Fruit fly (Drosophila melanogaster): ENCODE measurements around the gene CG5984.
A peak's percentile ranks its signal among the peaks of the same experiment; 100 is the strongest.

The CG5984 gene

DNA sequence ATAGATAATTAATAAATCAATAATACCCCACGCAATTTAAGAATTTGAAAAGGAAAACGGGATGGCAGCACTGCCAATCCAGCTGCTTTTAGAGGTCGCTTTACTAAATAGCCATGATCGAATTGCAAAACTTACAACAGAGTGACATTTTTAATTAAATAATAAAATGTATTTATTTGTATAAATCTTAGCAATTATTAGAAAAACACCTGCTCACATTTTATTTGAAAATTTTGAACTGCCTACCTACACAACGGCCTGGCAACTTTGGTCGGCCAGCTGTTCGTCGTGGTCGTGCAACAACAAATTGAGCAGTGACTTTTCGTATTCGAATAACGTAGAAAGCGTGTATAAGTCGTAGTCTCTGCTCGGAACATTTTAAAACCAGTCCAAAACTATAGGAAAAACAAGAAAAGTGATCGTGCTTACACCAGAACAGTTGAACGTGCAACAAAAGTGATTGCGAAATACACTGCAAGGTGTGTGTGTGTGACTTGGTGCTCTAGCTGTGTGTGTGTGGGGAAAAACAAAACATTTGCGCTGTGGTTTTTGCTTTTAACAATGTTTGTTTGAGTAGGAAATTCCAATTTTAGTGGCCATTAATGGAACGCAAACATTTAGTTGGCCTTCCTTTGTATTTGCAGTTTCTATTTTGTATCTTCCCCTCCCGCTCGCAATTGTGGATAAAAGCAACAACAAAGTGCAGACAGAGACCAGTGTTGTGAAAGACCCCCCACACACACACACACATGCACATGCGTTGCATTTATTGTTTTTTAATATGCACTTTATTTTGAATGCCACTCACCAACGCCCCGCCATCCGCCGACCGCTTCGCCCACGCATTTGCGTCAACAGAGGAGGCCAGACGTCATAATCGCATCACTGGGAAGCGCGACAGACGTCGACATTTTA, 27.0 kb upstream of the CG5984 start, which contains the start of gene CG5938 (continued):
- TF ChIP-seq fu2 (GFP tag; optimal IDR thresholded peaks at IDR 0.05), result no peak
- peak; percentile 41 for TF ChIP-seq grau (tag; optimal IDR thresholded peaks at IDR 0.05)
- TF ChIP-seq CG10543 (GFP tag; optimal IDR thresholded peaks at IDR 0.05), result no peak
- no peak for TF ChIP-seq crc (GFP tag; optimal IDR thresholded peaks at IDR 0.05)
- TF ChIP-seq Dp (GFP tag; optimal IDR thresholded peaks at IDR 0.05), result peak; percentile 66
- peak; percentile 73 for TF ChIP-seq onecut (GFP tag; IDR thresholded peaks at IDR 0.05)
- no peak for TF ChIP-seq CG14014 (GFP tag; IDR thresholded peaks at IDR 0.05)
- no peak for TF ChIP-seq CG3726 (GFP tag; IDR thresholded peaks at IDR 0.05)
- TF ChIP-seq ab (GFP tag; optimal IDR thresholded peaks at IDR 0.05), result no peak
- TF ChIP-seq ATbp (GFP tag; optimal IDR thresholded peaks at IDR 0.05), result no peak
- peak; percentile 2 for TF ChIP-seq nerfin-1 (tag; optimal IDR thresholded peaks at IDR 0.05)
- no peak for TF ChIP-seq Antp (GFP tag; optimal IDR thresholded peaks at IDR 0.05)
- TF ChIP-seq CG32532 (GFP tag; IDR thresholded peaks at IDR 0.05), result peak; percentile 41; the same call in 1 of the 2 replicates
- TF ChIP-seq E2f1 (GFP tag; IDR thresholded peaks at IDR 0.05), result no peak
- no peak for TF ChIP-seq Nf-YA (GFP tag; IDR thresholded peaks at IDR 0.05)
- TF ChIP-seq TFAM (GFP tag; optimal IDR thresholded peaks at IDR 0.05), result no peak
- TF ChIP-seq CG7745 (tag; optimal IDR thresholded peaks at IDR 0.05), result no peak
- no peak for TF ChIP-seq btn (GFP tag; optimal IDR thresholded peaks at IDR 0.05)
- TF ChIP-seq Hr39 (optimal IDR thresholded peaks at IDR 0.05), result no peak
- no peak for TF ChIP-seq Bteb2 (GFP tag; optimal IDR thresholded peaks at IDR 0.05)
- no peak for TF ChIP-seq GATAe (GFP tag; conservative IDR thresholded peaks at IDR 0.05)
- TF ChIP-seq dan (GFP tag; IDR thresholded peaks at IDR 0.05), result no peak
- no peak for TF ChIP-seq CG16813 (GFP tag; IDR thresholded peaks at IDR 0.05; ENCODE audit: partially characterized antibody)
- TF ChIP-seq Eip74EF (GFP tag; optimal IDR thresholded peaks at IDR 0.05), result peak in 1 of 2 experiments; percentile 12
- TF ChIP-seq grn (GFP tag; optimal IDR thresholded peaks at IDR 0.05), result no peak
- TF ChIP-seq CG2889 (GFP tag; IDR thresholded peaks at IDR 0.05), result no peak
- TF ChIP-seq Dbx (GFP tag; IDR thresholded peaks at IDR 0.05), result 0 out of 3 replicates have a peak, but pooled peaks have one; percentile 27
- no peak for TF ChIP-seq inv (GFP tag; IDR thresholded peaks at IDR 0.05; ENCODE audit: partially characterized antibody)
- peak; percentile 70 for TF ChIP-seq Ets65A (GFP tag)
- TF ChIP-seq Awh (GFP tag; IDR thresholded peaks at IDR 0.05), result no peak
- TF ChIP-seq CG8765 (GFP tag; IDR thresholded peaks at IDR 0.05), result no peak
- TF ChIP-seq HHEX (GFP tag; optimal IDR thresholded peaks at IDR 0.05), result peak; percentile 0
- TF ChIP-seq Hr78 (GFP tag; optimal IDR thresholded peaks at IDR 0.05), result no peak
- TF ChIP-seq CG18599 (GFP tag; optimal IDR thresholded peaks at IDR 0.05), result peak; percentile 29
- peak; percentile 10 for TF ChIP-seq CG9727 (GFP tag; optimal IDR thresholded peaks at IDR 0.05)
- TF ChIP-seq gsb (GFP tag; IDR thresholded peaks at IDR 0.05), result no peak
- peak; percentile 41 for TF ChIP-seq nmo (GFP tag; optimal IDR thresholded peaks at IDR 0.05)
- TF ChIP-seq prd (optimal IDR thresholded peaks at IDR 0.05), result no peak
- peak; percentile 50; the same call in 1 of the 3 replicates for TF ChIP-seq prd (GFP tag; IDR thresholded peaks at IDR 0.05)
- TF ChIP-seq CG7928 (GFP tag; optimal IDR thresholded peaks at IDR 0.05), result no peak
- TF ChIP-seq Dad (GFP tag; optimal IDR thresholded peaks at IDR 0.05), result no peak
- no peak for TF ChIP-seq kni (GFP tag; optimal IDR thresholded peaks at IDR 0.05)
- peak; percentile 40 for TF ChIP-seq Sox102F (GFP tag; optimal IDR thresholded peaks at IDR 0.05)
- TF ChIP-seq CG17361 (GFP tag; IDR thresholded peaks at IDR 0.05), result peak; percentile 46; the same call in 1 of the 3 replicates
- TF ChIP-seq Hmr (GFP tag; optimal IDR thresholded peaks at IDR 0.05), result no peak
- TF ChIP-seq fd96Cb (tag; optimal IDR thresholded peaks at IDR 0.05), result no peak
- no peak for TF ChIP-seq al (GFP tag; IDR thresholded peaks at IDR 0.05)
- no peak for TF ChIP-seq oc (tag; optimal IDR thresholded peaks at IDR 0.05)
- no peak for TF ChIP-seq CG32767 (GFP tag; IDR thresholded peaks at IDR 0.05)
